Worm (Caenorhabditis elegans): ENCODE results near the gene sms-5.
A peak's percentile ranks its signal among the peaks of the same experiment; 100 is the strongest.

The sms-5 gene

DNA sequence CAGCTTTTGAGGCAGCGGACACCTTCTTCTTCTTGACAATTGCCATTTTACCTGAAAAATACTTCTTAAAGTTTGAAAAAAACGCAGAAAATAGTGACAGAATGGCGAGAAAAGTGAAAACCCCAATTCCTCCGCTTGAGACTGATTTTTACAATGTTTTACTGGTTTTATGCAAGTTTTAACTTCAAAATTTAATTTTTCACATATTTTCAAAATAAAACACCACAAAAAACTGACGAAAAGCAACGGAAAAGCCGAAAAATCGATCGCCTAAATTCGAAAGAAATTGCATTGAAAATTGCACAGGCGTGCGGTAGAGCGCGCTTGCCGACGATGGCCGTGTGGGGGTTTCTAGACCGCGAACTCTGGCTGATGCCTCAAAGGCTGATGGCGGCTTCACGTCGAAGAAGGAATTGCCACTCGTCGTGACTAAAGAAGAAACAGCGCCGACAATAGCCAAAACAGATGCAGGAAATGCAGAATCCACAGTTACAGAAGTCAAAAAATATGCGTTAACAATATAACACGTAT is 19.3 kb upstream of the sms-5 start, which contains the start of gene nsun-1 (continued):
- TF ChIP-seq blmp-1 (tag; optimal IDR thresholded peaks at IDR 0.05; ENCODE audit: insufficient read depth) (no peak), ZK546.5 (tag; optimal IDR thresholded peaks at IDR 0.05) (no peak), ztf-1 (GFP tag; conservative IDR thresholded peaks at IDR 0.05) (no peak), nhr-11 (tag; optimal IDR thresholded peaks at IDR 0.05) (no peak), sma-3 (GFP tag; optimal IDR thresholded peaks at IDR 0.05) (peak; percentile 27), C34F6.9 (tag; optimal IDR thresholded peaks at IDR 0.05) (peak; percentile 70), alr-1 (tag; optimal IDR thresholded peaks at IDR 0.05) (no peak), mdl-1 (tag; optimal IDR thresholded peaks at IDR 0.05) (no peak), crh-2 (tag; optimal IDR thresholded peaks at IDR 0.05) (no peak), nhr-6 (tag; optimal IDR thresholded peaks at IDR 0.05) (no peak), peb-1 (tag; optimal IDR thresholded peaks at IDR 0.05) (no peak), elt-1 (tag; optimal IDR thresholded peaks at IDR 0.05) (no peak), ceh-82 (tag; optimal IDR thresholded peaks at IDR 0.05) (no peak), ztf-11 (tag; optimal IDR thresholded peaks at IDR 0.05) (no peak), mbf-1 (tag; optimal IDR thresholded peaks at IDR 0.05) (no peak), sem-4 (tag; optimal IDR thresholded peaks at IDR 0.05) (no peak), lsy-2 (tag; optimal IDR thresholded peaks at IDR 0.05) (peak in 1 of 2 experiments; percentile 55)

DNA sequence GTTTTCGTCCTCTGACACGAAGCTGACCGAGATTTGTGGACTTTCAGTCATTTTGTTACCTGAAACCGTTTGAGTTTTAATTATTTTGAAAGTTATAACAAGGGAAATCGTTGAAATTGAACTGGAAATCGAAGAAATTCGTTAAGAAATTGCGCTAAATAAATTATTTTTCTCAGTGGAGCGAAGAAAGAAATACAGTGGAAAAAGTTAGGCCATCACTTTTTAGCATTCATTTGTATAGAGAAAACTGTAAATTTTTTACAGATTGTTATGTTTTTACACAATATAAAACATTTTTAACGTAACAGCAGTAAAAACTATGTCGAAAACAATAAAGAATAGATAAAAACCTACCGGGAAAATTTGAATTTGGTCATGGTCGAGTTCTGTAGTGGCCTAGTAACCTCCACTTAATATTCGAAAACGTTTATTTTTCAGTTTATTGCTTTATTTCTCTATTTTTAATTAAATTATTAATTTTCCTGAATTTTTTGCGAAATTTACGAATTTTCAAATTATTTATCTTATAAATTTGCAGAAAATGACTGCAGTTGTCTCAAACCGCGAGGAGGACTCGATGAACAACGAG is 10.8 kb upstream of the sms-5 start, which contains the start of the genes gldi-1 and prp-21:
gldi-1 (minus strand) TSS at position 51 of the 589 bp plus-strand sequence.
prp-21 (plus strand) TSS at position 539 of the 589 bp plus-strand sequence.
- TF ChIP-seq alr-1 (tag; optimal IDR thresholded peaks at IDR 0.05) (no peak), nhr-12 (tag; optimal IDR thresholded peaks at IDR 0.05) (no peak), elt-1 (tag; optimal IDR thresholded peaks at IDR 0.05) (no peak), lin-11 (tag; optimal IDR thresholded peaks at IDR 0.05) (no peak), nhr-77 (tag; optimal IDR thresholded peaks at IDR 0.05) (no peak), lsy-2 (tag; optimal IDR thresholded peaks at IDR 0.05) (peak in 1 of 2 experiments; percentile 54), nhr-10 (tag; optimal IDR thresholded peaks at IDR 0.05) (no peak), egl-27 (tag; optimal IDR thresholded peaks at IDR 0.05) (no peak), ztf-4 (tag; optimal IDR thresholded peaks at IDR 0.05) (no peak), gmeb-1 (tag; optimal IDR thresholded peaks at IDR 0.05) (peak; percentile 11), C34F6.9 (tag; optimal IDR thresholded peaks at IDR 0.05) (peak; percentile 65), unc-55 (GFP tag; optimal IDR thresholded peaks at IDR 0.05) (peak; percentile 60), lin-39 (tag; optimal IDR thresholded peaks at IDR 0.05) (no peak), sma-9 (GFP tag; optimal IDR thresholded peaks at IDR 0.05) (no peak), sma-9 (tag; optimal IDR thresholded peaks at IDR 0.05) (no peak), ztf-1 (GFP tag; conservative IDR thresholded peaks at IDR 0.05) (no peak), ZK546.5 (tag; optimal IDR thresholded peaks at IDR 0.05) (no peak), aly-2 (tag; optimal IDR thresholded peaks at IDR 0.05) (no peak), R02D3.7 (tag; optimal IDR thresholded peaks at IDR 0.05) (no peak), lin-13 (GFP tag; optimal IDR thresholded peaks at IDR 0.05) (peak; percentile 12), peb-1 (tag; optimal IDR thresholded peaks at IDR 0.05) (no peak), mbf-1 (tag; optimal IDR thresholded peaks at IDR 0.05) (no peak), mdl-1 (tag; optimal IDR thresholded peaks at IDR 0.05) (no peak), nhr-21 (tag; optimal IDR thresholded peaks at IDR 0.05) (no peak), nhr-6 (tag; optimal IDR thresholded peaks at IDR 0.05) (no peak), sma-3 (GFP tag; optimal IDR thresholded peaks at IDR 0.05) (no peak), crh-2 (tag; optimal IDR thresholded peaks at IDR 0.05) (peak; percentile 34), sem-4 (tag; optimal IDR thresholded peaks at IDR 0.05) (no peak), nhr-23 (tag; optimal IDR thresholded peaks at IDR 0.05) (no peak)

DNA sequence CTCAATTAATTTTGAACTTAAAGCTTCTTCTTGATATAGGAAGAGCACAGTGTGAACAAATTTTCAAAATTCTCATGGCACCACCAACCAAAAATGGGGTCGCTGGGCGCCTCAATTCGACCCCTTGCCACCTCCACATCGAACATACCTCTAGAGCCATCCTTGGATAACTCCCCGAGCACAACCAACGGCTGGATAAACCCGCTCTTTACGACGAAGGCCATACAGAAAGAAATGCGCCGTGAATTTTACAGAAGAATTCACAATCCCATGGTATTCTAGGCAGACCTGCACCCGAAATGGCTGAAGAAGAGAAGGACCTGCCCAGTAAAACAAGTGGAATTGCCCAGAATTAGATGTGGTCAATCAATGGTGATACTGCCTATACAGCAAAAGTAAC is 7.4 kb downstream of the sms-5 start:
- TF ChIP-seq gmeb-1 (tag; optimal IDR thresholded peaks at IDR 0.05) (no peak), nhr-25 (tag; optimal IDR thresholded peaks at IDR 0.05) (no peak)

DNA sequence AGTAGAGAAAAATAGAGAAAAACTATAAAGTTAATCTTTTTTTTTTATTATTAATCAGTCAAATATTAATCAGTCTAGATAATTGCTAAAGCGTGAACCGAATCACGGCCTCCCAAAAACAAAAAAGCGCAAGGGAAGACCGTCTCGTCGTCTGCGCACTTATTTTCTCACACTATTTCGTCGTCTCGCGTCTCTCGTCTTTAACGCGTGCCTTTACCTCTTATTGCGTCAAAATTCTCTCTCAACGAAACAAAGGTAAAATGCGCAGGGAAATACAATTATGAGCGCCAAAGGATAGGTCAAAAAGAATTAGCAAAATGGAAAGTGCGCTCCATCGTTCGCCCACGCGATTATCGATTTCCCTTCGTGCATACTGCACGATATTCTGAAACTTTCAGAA is 10.8 kb downstream of the sms-5 start:
- no peak for TF ChIP-seq elt-3 (tag; optimal IDR thresholded peaks at IDR 0.05)
- peak; percentile 42 for TF ChIP-seq sma-3 (GFP tag; optimal IDR thresholded peaks at IDR 0.05)
- TF ChIP-seq alr-1 (tag; optimal IDR thresholded peaks at IDR 0.05) = no peak
- TF ChIP-seq nhr-129 (tag; optimal IDR thresholded peaks at IDR 0.05) = peak; percentile 52
- TF ChIP-seq skn-1 (tag; optimal IDR thresholded peaks at IDR 0.05) = no peak
- TF ChIP-seq crh-2 (tag; optimal IDR thresholded peaks at IDR 0.05) = peak; percentile 30
- TF ChIP-seq lin-13 (GFP tag; optimal IDR thresholded peaks at IDR 0.05) = peak; percentile 46
- TF ChIP-seq nhr-21 (tag; optimal IDR thresholded peaks at IDR 0.05) = peak; percentile 18
- peak; percentile 68 for TF ChIP-seq unc-55 (GFP tag; optimal IDR thresholded peaks at IDR 0.05)
- TF ChIP-seq F13H6.1 (tag; optimal IDR thresholded peaks at IDR 0.05) = peak; percentile 39
- peak; percentile 17 for TF ChIP-seq mab-5 (tag; optimal IDR thresholded peaks at IDR 0.05)
- TF ChIP-seq gmeb-1 (tag; optimal IDR thresholded peaks at IDR 0.05) = peak; percentile 82
- no peak for TF ChIP-seq egl-27 (tag; optimal IDR thresholded peaks at IDR 0.05)
- peak; percentile 5 for TF ChIP-seq nhr-6 (tag; optimal IDR thresholded peaks at IDR 0.05)
- TF ChIP-seq elt-1 (tag; optimal IDR thresholded peaks at IDR 0.05) = no peak
- peak; percentile 63 to 81 for TF ChIP-seq lsy-2 (tag; optimal IDR thresholded peaks at IDR 0.05)

All from whole organism, L2 larva.